Worm (Caenorhabditis elegans): ENCODE measurements around the gene srd-33.

DNA sequence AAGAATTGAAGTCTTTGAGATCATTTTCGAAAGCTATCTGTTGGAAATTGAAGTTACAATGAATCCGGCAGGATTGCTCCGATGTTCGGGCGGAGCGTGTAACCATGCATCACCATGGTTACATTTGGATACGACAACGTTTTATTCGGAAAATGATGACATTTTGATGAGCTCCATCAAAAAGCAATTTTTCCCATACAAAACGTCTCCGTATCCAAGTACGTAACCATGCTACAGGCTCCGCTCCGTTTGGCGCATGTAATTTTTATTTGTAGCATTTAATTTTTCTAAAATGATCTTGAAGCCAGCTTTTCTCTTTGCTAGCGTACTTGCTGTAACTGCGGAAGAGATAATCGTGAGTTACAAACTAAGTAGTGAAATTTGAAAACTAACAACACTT lies 29.5 kb upstream of the srd-33 start, which contains the start of the genes cwp-2 and cwp-3:
- TF ChIP-seq him-1 (tag; optimal IDR thresholded peaks at IDR 0.05) (no peak), W03F9.2 (tag; optimal IDR thresholded peaks at IDR 0.05) (no peak)
